Worm (Caenorhabditis elegans): ENCODE data around the gene srh-83.

DNA sequence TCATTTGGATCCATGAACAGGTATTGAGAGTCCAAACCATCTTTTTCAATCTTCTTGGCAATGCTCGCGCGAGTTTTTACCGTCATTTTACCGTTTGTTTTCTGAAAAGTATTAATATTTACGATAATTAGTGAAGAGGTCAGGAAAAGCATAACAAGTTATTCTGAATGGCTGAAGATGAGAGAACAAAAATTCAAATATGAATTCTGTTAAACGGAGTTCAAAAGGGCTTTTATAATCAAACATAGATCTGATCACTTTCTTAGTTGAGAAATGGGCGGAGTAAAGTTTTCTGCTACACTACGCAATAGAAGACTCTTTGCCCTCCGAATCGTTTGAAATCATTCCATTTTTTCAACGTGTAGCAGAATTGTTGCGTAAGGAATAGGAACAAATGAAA, 11.3 kb upstream of the srh-83 start, which contains the start of gene fat-7:
- TF ChIP-seq nhr-237 (tag; optimal IDR thresholded peaks at IDR 0.05), result no peak
- no peak for TF ChIP-seq elt-3 (tag; optimal IDR thresholded peaks at IDR 0.05)
- no peak for TF ChIP-seq mab-5 (tag; optimal IDR thresholded peaks at IDR 0.05)
- no peak for TF ChIP-seq lin-13 (tag; optimal IDR thresholded peaks at IDR 0.05)
- TF ChIP-seq nhr-76 (tag; optimal IDR thresholded peaks at IDR 0.05), result no peak
- no peak for TF ChIP-seq elt-1 (tag; optimal IDR thresholded peaks at IDR 0.05; ENCODE audit: borderline replicate concordance, insufficient read depth)
- no peak for TF ChIP-seq ztf-11 (tag; optimal IDR thresholded peaks at IDR 0.05)
- no peak for TF ChIP-seq unc-120 (tag; optimal IDR thresholded peaks at IDR 0.05; ENCODE audit: poor library complexity, severe bottlenecking)
- TF ChIP-seq unc-62 (GFP tag; optimal IDR thresholded peaks at IDR 0.05), result no peak
- no peak for TF ChIP-seq mls-2 (tag; optimal IDR thresholded peaks at IDR 0.05)
- TF ChIP-seq ces-1 (GFP tag; optimal IDR thresholded peaks at IDR 0.05), result no peak
- no peak for TF ChIP-seq snpc-4 (tag; optimal IDR thresholded peaks at IDR 0.05)
- no peak for TF ChIP-seq unc-39 (tag; optimal IDR thresholded peaks at IDR 0.05)
- no peak for TF ChIP-seq nhr-28 (tag; optimal IDR thresholded peaks at IDR 0.05)

Measured in whole organism, mixed stage, embryonic.